Worm (Caenorhabditis elegans): ENCODE measurements around the gene bcl-11.

bcl-11 gene

DNA sequence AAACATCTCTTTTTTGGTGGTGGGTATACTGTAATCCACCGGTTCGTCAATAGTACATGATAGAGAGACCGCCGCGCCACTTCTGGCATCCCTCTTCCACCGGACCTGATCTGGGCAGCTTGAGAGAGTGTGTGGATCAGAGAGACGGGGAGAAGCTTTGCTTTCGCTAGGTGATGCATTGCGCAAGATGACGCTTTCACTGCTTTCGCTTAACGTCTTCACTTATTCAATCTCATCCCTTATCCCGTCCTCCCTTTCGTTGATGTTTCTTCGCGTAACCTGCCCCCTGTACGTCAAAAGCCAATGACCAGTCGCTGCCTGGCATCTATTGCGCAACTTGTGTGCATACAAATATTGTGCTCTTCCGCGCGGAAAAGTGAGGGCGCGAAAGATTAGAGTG is 1.6 kb upstream of the bcl-11 start:
- TF ChIP-seq elt-1 (tag; optimal IDR thresholded peaks at IDR 0.05; ENCODE audit: borderline replicate concordance, insufficient read depth), result peak; percentile 65
- no peak for TF ChIP-seq cnd-1 (tag; optimal IDR thresholded peaks at IDR 0.05)
- no peak for TF ChIP-seq hlh-1 (tag; optimal IDR thresholded peaks at IDR 0.05)
- TF ChIP-seq blmp-1 (tag; optimal IDR thresholded peaks at IDR 0.05), result peak; percentile 99
- TF ChIP-seq lin-13 (tag; optimal IDR thresholded peaks at IDR 0.05), result no peak
- no peak for TF ChIP-seq ceh-83 (GFP tag; optimal IDR thresholded peaks at IDR 0.05)
- no peak for TF ChIP-seq pha-4 (tag; optimal IDR thresholded peaks at IDR 0.05)
- TF ChIP-seq lin-32 (GFP tag; optimal IDR thresholded peaks at IDR 0.05), result no peak
- TF ChIP-seq ceh-39 (tag; optimal IDR thresholded peaks at IDR 0.05), result no peak
- TF ChIP-seq mab-5 (tag; optimal IDR thresholded peaks at IDR 0.05), result no peak
- TF ChIP-seq sptf-1 (tag; optimal IDR thresholded peaks at IDR 0.05), result peak; percentile 1
- TF ChIP-seq ceh-43 (GFP tag; optimal IDR thresholded peaks at IDR 0.05), result no peak
- peak; percentile 85 for TF ChIP-seq ham-2 (GFP tag; optimal IDR thresholded peaks at IDR 0.05)
- no peak for TF ChIP-seq nhr-12 (tag; optimal IDR thresholded peaks at IDR 0.05)
- TF ChIP-seq sem-2 (GFP tag; optimal IDR thresholded peaks at IDR 0.05), result no peak
- no peak for TF ChIP-seq tbx-8 (GFP tag; optimal IDR thresholded peaks at IDR 0.05)
- no peak for TF ChIP-seq M03D4.4 (tag; optimal IDR thresholded peaks at IDR 0.05)
- TF ChIP-seq snpc-4 (tag; optimal IDR thresholded peaks at IDR 0.05), result no peak
- TF ChIP-seq nhr-76 (tag; optimal IDR thresholded peaks at IDR 0.05), result no peak
- TF ChIP-seq unc-120 (tag; optimal IDR thresholded peaks at IDR 0.05; ENCODE audit: poor library complexity, severe bottlenecking), result no peak

DNA sequence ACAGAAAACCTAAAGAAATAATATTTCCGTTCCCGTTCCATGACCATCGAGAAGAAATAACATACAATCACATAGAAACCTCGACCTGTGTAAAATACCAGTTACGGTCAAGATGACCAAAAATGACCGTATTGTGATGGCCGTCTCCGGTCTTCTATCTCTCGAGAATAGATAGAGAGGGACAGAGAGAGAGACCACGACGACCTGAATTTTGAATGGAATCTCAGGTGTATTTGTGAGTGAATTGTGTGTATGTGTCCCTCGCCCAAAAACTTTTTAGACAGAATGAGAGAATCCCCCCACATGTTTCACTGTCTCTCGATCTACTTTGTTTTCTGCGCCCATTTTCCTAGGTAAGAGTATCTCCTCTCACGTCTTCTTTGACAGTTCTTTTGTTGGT is 1.0 kb upstream of the bcl-11 start:
- TF ChIP-seq hlh-1 (tag; optimal IDR thresholded peaks at IDR 0.05) (no peak), mab-5 (tag; optimal IDR thresholded peaks at IDR 0.05) (no peak), ceh-39 (tag; optimal IDR thresholded peaks at IDR 0.05) (no peak), ces-1 (GFP tag; optimal IDR thresholded peaks at IDR 0.05) (no peak), ztf-11 (tag; optimal IDR thresholded peaks at IDR 0.05) (no peak), pha-4 (tag; optimal IDR thresholded peaks at IDR 0.05) (no peak), lin-32 (GFP tag; optimal IDR thresholded peaks at IDR 0.05) (no peak), unc-120 (tag; optimal IDR thresholded peaks at IDR 0.05; ENCODE audit: poor library complexity, severe bottlenecking) (no peak), flh-1 (GFP tag; optimal IDR thresholded peaks at IDR 0.05) (no peak), zip-8 (tag; optimal IDR thresholded peaks at IDR 0.05) (no peak), nhr-12 (tag; optimal IDR thresholded peaks at IDR 0.05) (no peak), elt-1 (tag; optimal IDR thresholded peaks at IDR 0.05; ENCODE audit: borderline replicate concordance, insufficient read depth) (no peak), sptf-1 (tag; optimal IDR thresholded peaks at IDR 0.05) (no peak), elt-3 (tag; optimal IDR thresholded peaks at IDR 0.05) (no peak), mls-2 (tag; optimal IDR thresholded peaks at IDR 0.05) (no peak), cnd-1 (tag; optimal IDR thresholded peaks at IDR 0.05) (no peak), drap-1 (GFP tag; optimal IDR thresholded peaks at IDR 0.05) (no peak), sem-2 (GFP tag; optimal IDR thresholded peaks at IDR 0.05) (no peak)

DNA sequence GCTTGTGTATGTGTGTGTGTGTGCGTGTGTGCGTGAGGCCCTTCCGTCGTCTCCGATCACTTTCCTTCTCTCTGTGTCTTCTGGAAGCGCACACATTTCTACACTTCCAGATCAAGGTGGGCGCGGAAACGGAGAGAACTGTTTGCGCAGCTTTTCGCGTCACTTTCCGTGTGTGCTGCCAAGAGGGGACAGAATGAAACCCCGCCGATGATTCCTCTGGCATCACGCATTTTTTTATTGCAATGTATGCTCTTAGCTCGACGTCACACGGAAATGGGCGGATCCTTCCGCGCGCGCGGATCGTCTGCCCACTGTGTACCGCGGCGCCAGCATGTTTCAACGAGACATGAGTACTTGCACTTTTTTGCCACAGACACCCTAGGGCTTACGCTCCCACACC is 413 bp upstream of the bcl-11 start:
- TF ChIP-seq nhr-12 (tag; optimal IDR thresholded peaks at IDR 0.05) (no peak), tbx-8 (GFP tag; optimal IDR thresholded peaks at IDR 0.05) (no peak), lin-32 (GFP tag; optimal IDR thresholded peaks at IDR 0.05) (no peak), snpc-4 (tag; optimal IDR thresholded peaks at IDR 0.05) (no peak), elt-3 (tag; optimal IDR thresholded peaks at IDR 0.05) (no peak), sem-2 (GFP tag; optimal IDR thresholded peaks at IDR 0.05) (no peak), nhr-28 (tag; optimal IDR thresholded peaks at IDR 0.05) (no peak)

DNA sequence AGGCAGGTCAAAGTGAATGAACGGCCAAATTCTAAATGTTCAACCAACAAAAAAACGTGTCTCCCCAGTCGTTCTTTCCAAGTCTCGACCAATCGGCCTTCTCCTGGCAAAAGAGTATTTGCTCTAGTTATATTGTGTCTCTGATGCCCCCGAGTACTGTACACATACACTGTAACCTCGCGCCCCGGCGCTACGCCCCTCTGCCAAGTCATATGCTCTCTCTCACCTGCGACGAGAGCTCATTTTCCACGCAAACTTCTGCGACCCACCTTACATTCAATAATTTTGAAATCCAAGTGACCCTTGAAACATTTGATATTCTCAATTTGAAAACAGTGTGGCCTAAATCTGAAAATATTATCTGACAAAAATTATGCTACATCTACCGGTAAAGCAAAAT is 1.4 kb downstream of the bcl-11 start:
- TF ChIP-seq sem-2 (GFP tag; optimal IDR thresholded peaks at IDR 0.05), result no peak
- no peak for TF ChIP-seq nhr-237 (tag; optimal IDR thresholded peaks at IDR 0.05)
- no peak for TF ChIP-seq lsy-2 (tag; optimal IDR thresholded peaks at IDR 0.05)
- TF ChIP-seq zip-8 (tag; optimal IDR thresholded peaks at IDR 0.05), result no peak
- TF ChIP-seq lin-32 (GFP tag; optimal IDR thresholded peaks at IDR 0.05), result no peak

DNA sequence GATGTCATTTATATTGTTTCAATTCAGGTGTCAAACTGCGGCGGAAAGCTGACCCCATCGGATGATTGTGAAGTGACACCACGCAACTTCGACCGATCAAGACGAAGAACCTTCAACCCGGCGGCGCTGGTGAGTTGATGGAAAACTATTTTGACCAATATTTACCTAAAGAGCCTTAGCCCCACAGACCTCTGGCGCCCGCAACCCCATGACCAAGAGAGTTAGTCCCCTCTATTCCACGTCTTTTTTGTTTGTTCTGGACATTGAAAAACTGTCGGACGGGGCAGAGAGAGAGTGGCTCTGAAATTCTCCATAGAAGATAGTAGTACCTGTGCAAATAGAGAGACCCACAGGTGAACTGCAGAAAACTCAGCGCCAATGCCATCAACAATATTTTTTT is 2.9 kb downstream of the bcl-11 start:
- TF ChIP-seq nhr-2 (tag; optimal IDR thresholded peaks at IDR 0.05) (no peak), unc-120 (tag; optimal IDR thresholded peaks at IDR 0.05; ENCODE audit: poor library complexity, severe bottlenecking) (no peak), flh-1 (GFP tag; optimal IDR thresholded peaks at IDR 0.05) (no peak), unc-62 (GFP tag; optimal IDR thresholded peaks at IDR 0.05) (no peak), ceh-39 (tag; optimal IDR thresholded peaks at IDR 0.05) (no peak), sem-2 (GFP tag; optimal IDR thresholded peaks at IDR 0.05) (no peak), lsy-2 (tag; optimal IDR thresholded peaks at IDR 0.05) (no peak), mab-5 (tag; optimal IDR thresholded peaks at IDR 0.05) (no peak), snpc-4 (tag; optimal IDR thresholded peaks at IDR 0.05) (no peak), lin-13 (tag; optimal IDR thresholded peaks at IDR 0.05) (no peak), mls-2 (tag; optimal IDR thresholded peaks at IDR 0.05) (no peak)

All from whole organism, mixed stage, embryonic.